Worm (Caenorhabditis elegans): ENCODE results near the gene tyra-2.

DNA sequence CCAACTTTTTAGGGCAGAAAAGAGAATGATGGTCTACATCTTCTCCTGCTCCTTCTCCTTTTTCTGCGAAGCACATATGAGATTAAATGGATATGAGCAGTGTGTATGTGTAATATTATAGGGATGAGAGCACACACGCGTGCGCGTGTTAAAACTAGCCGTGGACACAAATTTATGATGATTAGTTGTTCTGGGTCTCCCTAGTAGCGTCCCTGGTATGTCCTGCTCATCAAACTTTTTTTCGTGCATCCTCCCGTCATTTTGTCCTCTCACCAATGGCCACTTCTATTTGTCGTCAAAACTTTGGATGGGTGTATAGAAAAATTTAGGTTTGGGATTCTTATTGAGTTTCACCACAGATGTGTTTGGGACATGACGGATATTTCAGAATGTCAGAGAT lies 3.4 kb downstream of the tyra-2 start:
- TF ChIP-seq tbx-2 (tag; optimal IDR thresholded peaks at IDR 0.05): no peak
- TF ChIP-seq lin-39 (tag; optimal IDR thresholded peaks at IDR 0.05): no peak
- TF ChIP-seq zag-1 (tag; optimal IDR thresholded peaks at IDR 0.05): no peak
- no peak for TF ChIP-seq jun-1 (tag; optimal IDR thresholded peaks at IDR 0.05)
- TF ChIP-seq nhr-12 (tag; optimal IDR thresholded peaks at IDR 0.05): no peak
- TF ChIP-seq ceh-82 (tag; optimal IDR thresholded peaks at IDR 0.05): no peak
- TF ChIP-seq nhr-11 (tag; optimal IDR thresholded peaks at IDR 0.05): no peak
- no peak for TF ChIP-seq elt-2 (tag; optimal IDR thresholded peaks at IDR 0.05)
- no peak for TF ChIP-seq nhr-237 (tag; optimal IDR thresholded peaks at IDR 0.05)
- TF ChIP-seq ztf-4 (tag; optimal IDR thresholded peaks at IDR 0.05): no peak
- TF ChIP-seq nhr-28 (tag; optimal IDR thresholded peaks at IDR 0.05): no peak
- TF ChIP-seq ama-1 (optimal IDR thresholded peaks at IDR 0.05): no peak

Measured in whole organism, L3 larva.